Worm (Caenorhabditis elegans): ENCODE data around the gene cyb-1.

Gene cyb-1

ce11 chrIV:10718075-10718474 is 16.9 kb upstream of the cyb-1 start:
- TF ChIP-seq M03D4.4 (tag; optimal IDR thresholded peaks at IDR 0.05) (no peak), elt-1 (tag; optimal IDR thresholded peaks at IDR 0.05; ENCODE audit: borderline replicate concordance, insufficient read depth) (peak; percentile 83)

ce11 chrIV:10718865-10719264 is 16.2 kb upstream of the cyb-1 start:
- TF ChIP-seq tbx-8 (GFP tag; optimal IDR thresholded peaks at IDR 0.05) (no peak), blmp-1 (tag; optimal IDR thresholded peaks at IDR 0.05) (no peak), cnd-1 (tag; optimal IDR thresholded peaks at IDR 0.05) (no peak), ztf-11 (tag; optimal IDR thresholded peaks at IDR 0.05) (no peak), nhr-12 (tag; optimal IDR thresholded peaks at IDR 0.05) (no peak), sptf-1 (tag; optimal IDR thresholded peaks at IDR 0.05) (no peak), ceh-43 (GFP tag; optimal IDR thresholded peaks at IDR 0.05) (no peak), lin-32 (GFP tag; optimal IDR thresholded peaks at IDR 0.05) (no peak), bed-3 (GFP tag; optimal IDR thresholded peaks at IDR 0.05) (no peak), drap-1 (GFP tag; optimal IDR thresholded peaks at IDR 0.05) (no peak), snpc-4 (tag; optimal IDR thresholded peaks at IDR 0.05) (no peak), nhr-2 (tag; optimal IDR thresholded peaks at IDR 0.05) (no peak), sem-2 (GFP tag; optimal IDR thresholded peaks at IDR 0.05) (no peak), ham-2 (GFP tag; optimal IDR thresholded peaks at IDR 0.05) (no peak)

- TF ChIP-seq ztf-11 (tag; optimal IDR thresholded peaks at IDR 0.05) (no peak), nhr-2 (tag; optimal IDR thresholded peaks at IDR 0.05) (peak; percentile 7), nhr-28 (tag; optimal IDR thresholded peaks at IDR 0.05) (no peak)
Observed at ce11 chrIV:10727734-10728133, 7.3 kb upstream of the cyb-1 start, which contains the start of gene ZC168.2. Gene ZC168.2 (plus strand): TSS chrIV:10728034.

ce11 chrIV:10737011-10737553 is 2.1 kb downstream of the cyb-1 start, which contains the start of gene grl-21:
Gene grl-21 (plus strand): TSS chrIV:10737474.
- TF ChIP-seq tbx-8 (GFP tag; optimal IDR thresholded peaks at IDR 0.05) = no peak
- TF ChIP-seq drap-1 (GFP tag; optimal IDR thresholded peaks at IDR 0.05) = no peak
- no peak for TF ChIP-seq nhr-237 (tag; optimal IDR thresholded peaks at IDR 0.05)
- TF ChIP-seq ham-2 (GFP tag; optimal IDR thresholded peaks at IDR 0.05) = no peak
- no peak for TF ChIP-seq nhr-2 (tag; optimal IDR thresholded peaks at IDR 0.05)
- TF ChIP-seq ceh-39 (tag; optimal IDR thresholded peaks at IDR 0.05) = no peak
- no peak for TF ChIP-seq elt-1 (tag; optimal IDR thresholded peaks at IDR 0.05; ENCODE audit: borderline replicate concordance, insufficient read depth)
- no peak for TF ChIP-seq nhr-12 (tag; optimal IDR thresholded peaks at IDR 0.05)
- no peak for TF ChIP-seq mep-1 (tag; optimal IDR thresholded peaks at IDR 0.05)

- TF ChIP-seq nhr-12 (tag; optimal IDR thresholded peaks at IDR 0.05) (no peak), lin-13 (tag; optimal IDR thresholded peaks at IDR 0.05) (no peak), flh-1 (GFP tag; optimal IDR thresholded peaks at IDR 0.05) (no peak), ham-2 (GFP tag; optimal IDR thresholded peaks at IDR 0.05) (no peak)
Observed at ce11 chrIV:10738328-10738727, 3.3 kb downstream of the cyb-1 start, which contains the start of gene ssp-34. Gene ssp-34 (minus strand): TSS chrIV:10738602.

- no peak for TF ChIP-seq unc-39 (tag; optimal IDR thresholded peaks at IDR 0.05)
- no peak for TF ChIP-seq pha-4 (tag; optimal IDR thresholded peaks at IDR 0.05)
- TF ChIP-seq flh-1 (GFP tag; optimal IDR thresholded peaks at IDR 0.05) = no peak
- no peak for TF ChIP-seq mls-2 (tag; optimal IDR thresholded peaks at IDR 0.05)
- no peak for TF ChIP-seq snpc-4 (tag; optimal IDR thresholded peaks at IDR 0.05)
- TF ChIP-seq ceh-83 (GFP tag; optimal IDR thresholded peaks at IDR 0.05) = no peak
- TF ChIP-seq sptf-1 (tag; optimal IDR thresholded peaks at IDR 0.05) = no peak
Observed at ce11 chrIV:10744475-10744874, 9.5 kb downstream of the cyb-1 start, which contains the start of gene T25B9.3. Gene T25B9.3 (plus strand): TSS chrIV:10744775.

ce11 chrIV:10745332-10745731 is 10.3 kb downstream of the cyb-1 start:
- TF ChIP-seq lin-13 (tag; optimal IDR thresholded peaks at IDR 0.05) = no peak
- TF ChIP-seq nhr-2 (tag; optimal IDR thresholded peaks at IDR 0.05) = peak; percentile 94

Data from whole organism, mixed stage, embryonic.